Fruit fly (Drosophila melanogaster): ENCODE results near the gene skd.

dm6 chr3L:20962455-20962854 is 64.8 kb downstream of the skd start, which contains the start of gene CG10587:
- TF ChIP-seq CG3065 (GFP tag; optimal IDR thresholded peaks at IDR 0.05) = no peak
- TF ChIP-seq org-1 (GFP tag; optimal IDR thresholded peaks at IDR 0.05) = no peak
- no peak for TF ChIP-seq Awh (GFP tag; IDR thresholded peaks at IDR 0.05)
- TF ChIP-seq insv (GFP tag; optimal IDR thresholded peaks at IDR 0.05) = no peak
- TF ChIP-seq eyg (GFP tag; optimal IDR thresholded peaks at IDR 0.05) = no peak
- no peak for TF ChIP-seq Blimp-1 (GFP tag; optimal IDR thresholded peaks at IDR 0.05)
- TF ChIP-seq Gsc (GFP tag; IDR thresholded peaks at IDR 0.05) = no peak
- no peak for TF ChIP-seq sima (GFP tag; optimal IDR thresholded peaks at IDR 0.05)
- no peak for TF ChIP-seq ind (GFP tag; optimal IDR thresholded peaks at IDR 0.05)
- TF ChIP-seq mld (GFP tag; IDR thresholded peaks at IDR 0.05; ENCODE audit: partially characterized antibody) = no peak
- TF ChIP-seq CG17385 (GFP tag; optimal IDR thresholded peaks at IDR 0.05) = no peak
- no peak for TF ChIP-seq sens-2 (GFP tag; IDR thresholded peaks at IDR 0.05)
- TF ChIP-seq twi (tag; optimal IDR thresholded peaks at IDR 0.05) = no peak
- no peak for TF ChIP-seq E2f1 (GFP tag; IDR thresholded peaks at IDR 0.05)
